Worm (Caenorhabditis elegans) whole organism, L2 larva: ENCODE results near the gene C37C3.12.

Source experiments
- C34F6.9 ChIP-seq: fragments of 150-350 bp; optimal IDR thresholded peaks from 2 replicates; lab custom pipeline; 2014; ENCODE audit warnings: missing biosample characterization, missing genetic modification characterization
- F13H6.1 ChIP-seq: sonication (generic microtip); optimal IDR thresholded peaks from 2 replicates; lab custom pipeline; 2016; ENCODE audit warnings: missing genetic modification characterization, missing compliant biosample characterization
- Y55F3AM.14 ChIP-seq: fragments of 200-800 bp; sonication (Bioruptor generic); optimal IDR thresholded peaks from 2 replicates; lab custom pipeline; 2018; ENCODE audit warnings: mild to moderate bottlenecking, missing genetic modification characterization, missing compliant biosample characterization
- ZK546.5 ChIP-seq: sonication (generic microtip); optimal IDR thresholded peaks from 2 replicates; lab custom pipeline; 2017; ENCODE audit warnings: missing biosample characterization, missing genetic modification characterization
- aly-2 ChIP-seq: fragments of 150-350 bp; optimal IDR thresholded peaks from 2 replicates; lab custom pipeline; 2014; ENCODE audit warnings: missing biosample characterization, missing genetic modification characterization
- blmp-1 ChIP-seq: sonication (generic microtip); optimal IDR thresholded peaks from 2 replicates; lab custom pipeline; 2017; ENCODE audit warnings: missing genetic modification characterization, mild to moderate bottlenecking, missing compliant biosample characterization, antibody characterized with exemption, moderate library complexity; ENCODE audit not compliant: insufficient read depth
- ceh-16 ChIP-seq: fragments of 150-350 bp; optimal IDR thresholded peaks from 2 replicates; lab custom pipeline; 2014; ENCODE audit warnings: missing biosample characterization, missing genetic modification characterization
- crh-2 ChIP-seq: sonication (generic microtip); optimal IDR thresholded peaks from 2 replicates; lab custom pipeline; 2017; ENCODE audit warnings: missing biosample characterization, missing genetic modification characterization
- dmd-4 ChIP-seq: sonication (generic microtip); optimal IDR thresholded peaks from 2 replicates; lab custom pipeline; 2017; ENCODE audit warnings: missing biosample characterization, missing genetic modification characterization
- egl-27 ChIP-seq: sonication (generic microtip); optimal IDR thresholded peaks from 3 replicates; lab custom pipeline; 2017; ENCODE audit warnings: missing biosample characterization, missing genetic modification reagents, missing genetic modification characterization
- fos-1 ChIP-seq: fragments of 150-350 bp; optimal IDR thresholded peaks from 2 replicates; lab custom pipeline; 2014; ENCODE audit warnings: missing biosample characterization, missing genetic modification characterization
- gmeb-1 ChIP-seq: fragments of 150-350 bp; optimal IDR thresholded peaks from 2 replicates; lab custom pipeline; 2014; ENCODE audit warnings: missing biosample characterization, missing genetic modification characterization
- lin-13 ChIP-seq: fragments of 150-350 bp; optimal IDR thresholded peaks from 2 replicates; lab custom pipeline; 2014; ENCODE audit warnings: missing biosample characterization, missing genetic modification reagents, missing genetic modification characterization
- lin-39 ChIP-seq: fragments of 150-350 bp; optimal IDR thresholded peaks from 2 replicates; lab custom pipeline; 2014; ENCODE audit warnings: missing biosample characterization, missing genetic modification reagents, missing genetic modification characterization
- lsy-2 ChIP-seq, 2 experiments: fragments of 150-350 bp in 1 of 2; sonication (generic microtip) in 1 of 2; optimal IDR thresholded peaks; 2 replicates each; lab custom pipeline; 2014 to 2017; ENCODE audit warnings: missing biosample characterization in 2 of 2, missing genetic modification characterization in 2 of 2
- mbf-1 ChIP-seq: sonication (generic microtip); optimal IDR thresholded peaks from 2 replicates; lab custom pipeline; 2017; ENCODE audit warnings: missing biosample characterization, missing genetic modification characterization
- mdl-1 ChIP-seq, 2 experiments: fragments of 150-350 bp in 1 of 2; sonication (generic microtip) in 1 of 2; optimal IDR thresholded peaks; 2 replicates each; lab custom pipeline; 2017; ENCODE audit warnings: missing biosample characterization in 2 of 2, missing genetic modification characterization in 2 of 2
- nhr-11 ChIP-seq: fragments of 150-350 bp; optimal IDR thresholded peaks from 2 replicates; lab custom pipeline; 2014; ENCODE audit warnings: missing biosample characterization, missing genetic modification characterization
- nhr-12 ChIP-seq: fragments of 150-350 bp; optimal IDR thresholded peaks from 2 replicates; lab custom pipeline; 2014; ENCODE audit warnings: missing biosample characterization, missing genetic modification characterization
- nhr-129 ChIP-seq: fragments of 150-350 bp; optimal IDR thresholded peaks from 2 replicates; lab custom pipeline; 2014; ENCODE audit warnings: missing biosample characterization, missing genetic modification characterization
- nhr-21 ChIP-seq: fragments of 150-350 bp; optimal IDR thresholded peaks from 2 replicates; lab custom pipeline; 2014; ENCODE audit warnings: missing biosample characterization, missing genetic modification characterization
- nhr-237 ChIP-seq: fragments of 150-350 bp; optimal IDR thresholded peaks from 2 replicates; lab custom pipeline; 2014; ENCODE audit warnings: missing biosample characterization, missing genetic modification characterization
- nhr-25 ChIP-seq: fragments of 150-350 bp; sonication (generic microtip); optimal IDR thresholded peaks from 3 replicates; lab custom pipeline; 2014; ENCODE audit warnings: missing biosample characterization, missing genetic modification characterization
- peb-1 ChIP-seq: fragments of 150-350 bp; optimal IDR thresholded peaks from 2 replicates; lab custom pipeline; 2014; ENCODE audit warnings: missing biosample characterization, missing genetic modification characterization
- sem-4 ChIP-seq: fragments of 150-350 bp; optimal IDR thresholded peaks from 2 replicates; lab custom pipeline; 2014; ENCODE audit warnings: missing biosample characterization, missing genetic modification reagents, missing genetic modification characterization
- sma-9 ChIP-seq, 2 experiments: fragments of 150-350 bp in 1 of 2; sonication (generic microtip) in 1 of 2; optimal IDR thresholded peaks; 2 replicates each; lab custom pipeline; 2014 to 2016; ENCODE audit warnings: missing genetic modification characterization in 2 of 2, mild to moderate bottlenecking in 1 of 2, missing biosample characterization in 1 of 2, missing compliant biosample characterization in 1 of 2, missing genetic modification reagents in 1 of 2, moderate library complexity in 1 of 2
- snpc-4 ChIP-seq: fragments of 150-350 bp; optimal IDR thresholded peaks from 2 replicates; lab custom pipeline; 2014; ENCODE audit warnings: missing biosample characterization, missing genetic modification characterization
- unc-55 ChIP-seq: fragments of 150-350 bp; sonication (generic microtip); optimal IDR thresholded peaks from 3 replicates; lab custom pipeline; 2014; ENCODE audit warnings: missing biosample characterization, missing genetic modification reagents, missing genetic modification characterization
- unc-62 ChIP-seq: fragments of 150-350 bp; optimal IDR thresholded peaks from 2 replicates; lab custom pipeline; 2014; ENCODE audit warnings: missing biosample characterization, missing genetic modification reagents, missing genetic modification characterization
- ztf-4 ChIP-seq: fragments of 150-350 bp; optimal IDR thresholded peaks from 2 replicates; lab custom pipeline; 2014; ENCODE audit warnings: missing biosample characterization, missing genetic modification characterization

Gene C37C3.12

ce11 chrV:7839485-7839884 is at the start of gene C37C3.12:
Gene C37C3.12 (minus strand): TSS chrV:7839585.
- TF ChIP-seq aly-2 (tag; lab: Kevin White, UChicago) = no peak
- no peak for TF ChIP-seq C34F6.9 (tag; lab: Kevin White, UChicago)
- no peak for TF ChIP-seq snpc-4 (tag; lab: Kevin White, UChicago)
- TF ChIP-seq sem-4 (tag; lab: Kevin White, UChicago) = no peak
- TF ChIP-seq nhr-237 (tag; lab: Kevin White, UChicago) = no peak
- TF ChIP-seq, all 48 proteins: peak for 0

- TF ChIP-seq fos-1 (tag; lab: Kevin White, UChicago) (peak; percentile 50), F13H6.1 (tag; lab: Kevin White, UChicago) (no peak)
Measured at ce11 chrV:7888036-7888435, 48.7 kb upstream of the C37C3.12 start.

DNA sequence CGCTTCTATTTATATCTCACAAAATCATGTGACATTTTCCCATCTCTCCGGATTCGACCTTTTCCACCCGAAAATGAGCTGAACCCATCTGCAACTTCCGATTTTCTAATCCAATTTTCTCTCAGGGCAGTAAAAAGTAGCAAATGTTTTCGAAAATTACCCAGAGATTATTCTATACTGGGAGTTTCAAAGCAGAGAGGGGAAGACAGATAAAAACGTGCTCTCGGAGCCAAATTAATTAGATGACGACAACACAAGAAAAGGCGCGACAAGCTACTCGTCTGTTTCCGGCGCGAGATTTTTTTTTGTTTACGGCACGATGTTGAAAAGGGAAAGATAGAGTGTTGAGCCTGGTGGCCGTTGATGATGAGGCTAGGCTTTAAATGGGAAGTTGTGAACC is 45.1 kb upstream of the C37C3.12 start:
- TF ChIP-seq C34F6.9 (tag; lab: Kevin White, UChicago) (peak; percentile 21), Y55F3AM.14 (GFP tag; lab: Kevin White, UChicago) (no peak), nhr-12 (no peak), ztf-4 (tag; lab: Kevin White, UChicago) (no peak), sem-4 (tag; lab: Kevin White, UChicago) (peak; percentile 3), nhr-25 (no peak), nhr-129 (tag; lab: Kevin White, UChicago) (peak; percentile 19)

DNA sequence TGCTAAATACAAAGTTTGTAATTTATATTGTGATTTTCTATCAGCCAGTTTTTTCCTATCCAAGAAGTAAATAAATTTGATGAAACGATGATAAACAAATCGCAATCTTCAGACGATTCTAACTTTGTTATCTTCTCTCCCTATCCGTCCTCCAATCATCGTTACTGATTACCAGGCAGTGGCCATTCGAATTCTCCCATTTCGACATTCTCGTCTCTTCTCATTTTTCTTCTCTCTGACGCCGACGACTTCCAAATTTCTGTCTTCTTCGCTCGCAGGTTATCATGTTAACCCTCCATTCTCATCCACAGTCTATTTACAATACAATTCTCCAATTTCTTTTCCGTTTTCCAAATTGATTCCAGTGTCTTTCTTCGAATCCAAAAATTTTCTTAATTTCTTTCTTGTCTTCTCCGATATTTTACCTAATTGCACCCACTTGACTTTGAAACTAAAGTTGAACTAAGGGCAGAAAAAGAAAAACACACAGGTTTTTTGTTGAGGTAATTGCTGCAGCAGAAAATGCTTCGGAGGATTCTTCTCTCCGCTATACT is 39.1 kb upstream of the C37C3.12 start, which contains the start of gene F40A3.2:
F40A3.2 (plus strand) TSS at position 504 of the 554 bp plus-strand sequence.
- TF ChIP-seq nhr-129 (tag; lab: Kevin White, UChicago) (peak; percentile 3), gmeb-1 (tag; lab: Kevin White, UChicago) (peak; percentile 16), fos-1 (tag; lab: Kevin White, UChicago) (no peak)

DNA sequence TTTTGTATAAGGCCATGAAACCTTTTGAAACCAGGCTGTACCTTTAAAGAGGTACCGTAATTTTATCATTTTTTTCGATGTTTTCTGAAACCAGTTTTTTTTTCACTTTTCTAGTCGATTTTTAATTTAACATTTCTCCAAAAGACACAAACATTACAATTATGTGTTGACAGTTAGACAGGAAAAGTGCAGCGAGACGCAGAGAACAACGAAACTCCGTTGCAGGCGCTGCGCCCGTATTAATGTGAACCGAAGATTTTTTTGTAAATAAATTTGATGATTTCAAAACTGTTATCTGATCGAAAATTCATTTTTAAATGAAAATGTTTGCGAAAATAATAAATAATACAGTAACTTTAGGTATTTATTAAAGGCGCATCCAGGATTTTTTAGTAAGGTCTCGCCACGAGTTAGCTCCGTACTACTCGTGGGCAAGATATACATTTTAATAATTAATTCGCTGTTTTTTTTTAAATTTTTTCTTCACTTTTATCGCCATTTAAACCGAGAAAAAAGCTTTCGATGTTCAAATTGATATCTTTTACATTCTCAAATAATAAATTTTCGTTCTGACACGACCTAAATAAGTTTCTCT is 37.6 kb upstream of the C37C3.12 start, which contains the start of gene F40A3.3:
F40A3.3 (plus strand) TSS at position 564 of the 595 bp plus-strand sequence.
- TF ChIP-seq lsy-2 (tag; optimal IDR thresholded peaks at IDR 0.05; lab: Kevin White, UChicago) = peak in 1 of 2 experiments; percentile 12
- TF ChIP-seq nhr-129 (tag; lab: Kevin White, UChicago) = peak; percentile 1
- no peak for TF ChIP-seq crh-2 (tag; lab: Kevin White, UChicago)
- TF ChIP-seq unc-55 (GFP tag; lab: Kevin White, UChicago) = peak; percentile 2

DNA sequence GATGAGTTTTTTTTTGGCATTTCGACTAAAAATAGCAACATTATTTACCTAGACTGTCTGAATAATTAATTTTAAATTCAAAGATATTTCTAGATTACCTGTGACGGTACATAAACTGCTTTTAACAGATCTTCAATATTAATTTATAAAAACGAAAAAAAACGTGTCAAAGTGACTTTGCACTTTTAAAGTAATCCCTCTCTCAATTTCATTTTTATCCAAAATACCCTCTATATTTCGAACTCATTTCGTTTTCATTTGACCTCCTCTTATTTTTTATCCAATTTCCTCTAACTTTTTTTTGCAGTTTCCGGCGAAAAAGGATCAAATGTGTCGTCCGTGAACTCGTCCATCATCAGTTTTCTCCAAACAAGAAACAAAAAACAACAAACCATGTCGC is 36.1 kb upstream of the C37C3.12 start, which contains the start of gene F40A3.4:
F40A3.4 (plus strand) TSS at position 301 of the 400 bp plus-strand sequence.
- TF ChIP-seq aly-2 (tag; lab: Kevin White, UChicago) (no peak), ceh-16 (tag; lab: Kevin White, UChicago) (no peak), mdl-1 (tag; optimal IDR thresholded peaks at IDR 0.05; lab: Kevin White, UChicago) (no peak), dmd-4 (tag; lab: Kevin White, UChicago) (no peak), lsy-2 (tag; optimal IDR thresholded peaks at IDR 0.05; lab: Kevin White, UChicago) (no peak), unc-62 (GFP tag; lab: Kevin White, UChicago) (no peak), lin-39 (tag; lab: Kevin White, UChicago) (no peak), sem-4 (tag; lab: Kevin White, UChicago) (no peak), lin-13 (GFP tag; lab: Kevin White, UChicago) (no peak), egl-27 (tag; lab: Kevin White, UChicago) (no peak), nhr-11 (no peak), nhr-25 (no peak), sma-9 (GFP tag; optimal IDR thresholded peaks at IDR 0.05; lab: Kevin White, UChicago) (no peak), sma-9 (tag; optimal IDR thresholded peaks at IDR 0.05; lab: Kevin White, UChicago) (no peak), F13H6.1 (tag; lab: Kevin White, UChicago) (no peak), ztf-4 (tag; lab: Kevin White, UChicago) (no peak)

DNA sequence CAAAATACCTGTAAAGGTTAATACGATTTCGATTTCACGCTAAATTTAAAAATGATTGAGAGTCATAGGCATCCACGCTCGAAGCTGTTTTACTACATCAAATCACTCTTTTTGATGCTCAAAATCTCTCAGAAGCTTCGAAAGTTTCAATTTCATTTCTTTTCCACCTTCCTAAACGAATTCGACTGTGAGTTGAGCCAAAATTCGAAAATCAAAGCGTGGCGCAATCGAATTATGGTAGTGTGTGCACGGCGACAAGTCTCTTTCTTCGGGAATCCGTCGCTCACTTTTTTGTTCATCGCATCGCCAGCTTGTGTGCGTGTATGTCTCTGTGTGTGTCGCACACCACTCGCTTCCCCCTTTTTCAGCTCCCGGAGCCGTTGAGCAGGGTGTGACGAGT is 33.6 kb upstream of the C37C3.12 start:
- TF ChIP-seq fos-1 (tag; lab: Kevin White, UChicago) (no peak), ZK546.5 (tag; lab: Kevin White, UChicago) (no peak), mbf-1 (tag; lab: Kevin White, UChicago) (no peak), nhr-21 (no peak), gmeb-1 (tag; lab: Kevin White, UChicago) (no peak), dmd-4 (tag; lab: Kevin White, UChicago) (no peak), blmp-1 (no peak), C34F6.9 (tag; lab: Kevin White, UChicago) (no peak), egl-27 (tag; lab: Kevin White, UChicago) (no peak), nhr-25 (no peak), peb-1 (tag; lab: Kevin White, UChicago) (no peak), nhr-129 (tag; lab: Kevin White, UChicago) (no peak), F13H6.1 (tag; lab: Kevin White, UChicago) (no peak), unc-62 (GFP tag; lab: Kevin White, UChicago) (no peak), ztf-4 (tag; lab: Kevin White, UChicago) (no peak)
- TF ChIP-seq, all 48 proteins: peak for 0
